Worm (Caenorhabditis elegans) whole organism, L4 larva: ENCODE data around the gene C36E6.8.
A peak's percentile ranks its signal among the peaks of the same experiment; 100 is the strongest.

ENCODE experiments used
- D1046.2 ChIP-seq: fragments of 200-800 bp; sonication (Bioruptor generic); IDR thresholded peaks from 2 replicates; pipeline ENCODE4 v1.3.6; 2022; ENCODE audit warnings: missing genetic modification characterization, missing compliant biosample characterization
- R02D3.7 ChIP-seq: fragments of 150-350 bp; sonication (generic microtip); optimal IDR thresholded peaks from 3 replicates; lab custom pipeline; 2014; ENCODE audit warnings: missing biosample characterization, missing genetic modification characterization
- Y5F2A.4 ChIP-seq: fragments of 200-800 bp; sonication (Bioruptor generic); optimal IDR thresholded peaks from 2 replicates; lab custom pipeline; 2018; ENCODE audit warnings: mild to moderate bottlenecking, missing genetic modification characterization, missing compliant biosample characterization
- ZK337.2 ChIP-seq: fragments of 200-800 bp; sonication (Bioruptor generic); IDR thresholded peaks from 2 replicates; pipeline ENCODE4 v1.3.6; 2022; ENCODE audit warnings: missing genetic modification reagents, missing genetic modification characterization, missing compliant biosample characterization
- aha-1 ChIP-seq: fragments of 150-350 bp; peaks from one replicate; lab custom pipeline; 2014; ENCODE audit warnings: missing biosample characterization, missing genetic modification characterization
- aly-2 ChIP-seq: sonication (generic microtip); optimal IDR thresholded peaks from 2 replicates; lab custom pipeline; 2018; ENCODE audit warnings: missing biosample characterization, missing genetic modification characterization
- ama-1 ChIP-seq: fragments of 150-350 bp; optimal IDR thresholded peaks from 2 replicates; lab custom pipeline; 2014; ENCODE audit warnings: inconsistent platforms, mixed read lengths
- ceh-20 ChIP-seq: fragments of 200-800 bp; sonication (Bioruptor generic); IDR thresholded peaks from 2 replicates; pipeline ENCODE4 v1.3.6; 2022; ENCODE audit warnings: missing genetic modification reagents, missing genetic modification characterization, missing compliant biosample characterization
- ceh-44 ChIP-seq: fragments of 200-800 bp; sonication (Bioruptor generic); IDR thresholded peaks from 2 replicates; pipeline ENCODE4 v1.3.6; 2022; ENCODE audit warnings: missing genetic modification reagents, missing genetic modification characterization, missing compliant biosample characterization
- ces-1 ChIP-seq: fragments of 150-350 bp; sonication (generic microtip); optimal IDR thresholded peaks from 4 replicates; lab custom pipeline; 2014; ENCODE audit warnings: missing biosample characterization, missing genetic modification reagents, missing genetic modification characterization
- dmd-6 ChIP-seq: fragments of 200-800 bp; sonication (Bioruptor generic); IDR thresholded peaks from 2 replicates; pipeline ENCODE4 v1.3.6; 2022; ENCODE audit warnings: missing genetic modification reagents, missing genetic modification characterization, missing compliant biosample characterization
- dpl-1 ChIP-seq: fragments of 150-350 bp; optimal IDR thresholded peaks from 2 replicates; lab custom pipeline; 2014; ENCODE audit warnings: missing biosample characterization, missing genetic modification reagents, missing genetic modification characterization
- dve-1 ChIP-seq: sonication (generic microtip); optimal IDR thresholded peaks from 2 replicates; lab custom pipeline; 2017; ENCODE audit warnings: antibody characterized with exemption, mild to moderate bottlenecking, missing genetic modification characterization, missing compliant biosample characterization; ENCODE audit not compliant: insufficient read depth
- fos-1 ChIP-seq: fragments of 150-350 bp; optimal IDR thresholded peaks from 2 replicates; lab custom pipeline; 2014; ENCODE audit warnings: missing biosample characterization, missing genetic modification characterization
- gei-8 ChIP-seq: fragments of 200-800 bp; sonication (Bioruptor generic); optimal IDR thresholded peaks from 2 replicates; lab custom pipeline; 2018; ENCODE audit warnings: mild to moderate bottlenecking, missing genetic modification characterization, missing compliant biosample characterization
- hlh-11 ChIP-seq: fragments of 200-800 bp; sonication (Bioruptor generic); optimal IDR thresholded peaks from 2 replicates; lab custom pipeline; 2018; ENCODE audit warnings: mild to moderate bottlenecking, missing genetic modification characterization, missing compliant biosample characterization
- hlh-30 ChIP-seq: sonication (generic microtip); optimal IDR thresholded peaks from 2 replicates; lab custom pipeline; 2017; ENCODE audit warnings: antibody characterized with exemption, mild to moderate bottlenecking, missing genetic modification characterization, missing compliant biosample characterization; ENCODE audit not compliant: insufficient read depth
- hmg-1.1 ChIP-seq: fragments of 200-800 bp; sonication (Bioruptor generic); IDR thresholded peaks from 2 replicates; pipeline ENCODE4 v1.3.6; 2022; ENCODE audit warnings: missing genetic modification reagents, missing genetic modification characterization, missing compliant biosample characterization
- lim-7 ChIP-seq: fragments of 200-800 bp; sonication (Bioruptor generic); IDR thresholded peaks from 2 replicates; pipeline ENCODE4 v1.3.6; 2022; ENCODE audit warnings: missing genetic modification characterization, missing compliant biosample characterization
- lin-13 ChIP-seq: fragments of 150-350 bp; optimal IDR thresholded peaks from 2 replicates; lab custom pipeline; 2014; ENCODE audit warnings: missing biosample characterization, missing genetic modification reagents, missing genetic modification characterization
- lin-38 ChIP-seq: fragments of 200-800 bp; sonication (Bioruptor generic); IDR thresholded peaks from 2 replicates; pipeline ENCODE4 v1.3.6; 2022; ENCODE audit warnings: missing genetic modification reagents, missing genetic modification characterization, missing compliant biosample characterization
- lir-3 ChIP-seq: sonication (generic microtip); optimal IDR thresholded peaks from 2 replicates; lab custom pipeline; 2016; ENCODE audit warnings: mild to moderate bottlenecking, missing genetic modification characterization, missing compliant biosample characterization
- lsy-2 ChIP-seq, 2 experiments: fragments of 150-350 bp in 1 of 2; sonication (generic microtip) in 1 of 2; optimal IDR thresholded peaks; 2 replicates each; lab custom pipeline; 2014 to 2017; ENCODE audit warnings: missing biosample characterization in 2 of 2, missing genetic modification characterization in 2 of 2
- mdl-1 ChIP-seq, 2 experiments: fragments of 150-350 bp in 1 of 2; sonication (generic microtip) in 1 of 2; optimal IDR thresholded peaks; 2 replicates each; lab custom pipeline; 2014 to 2017; ENCODE audit warnings: missing biosample characterization in 2 of 2, missing genetic modification characterization in 2 of 2
- mdt-29 ChIP-seq: fragments of 200-800 bp; sonication (Bioruptor generic); IDR thresholded peaks from 2 replicates; pipeline ENCODE4 v1.3.6; 2022; ENCODE audit warnings: missing genetic modification reagents, missing genetic modification characterization, missing compliant biosample characterization
- mep-1 ChIP-seq: fragments of 150-350 bp; sonication (generic microtip); optimal IDR thresholded peaks from 3 replicates; lab custom pipeline; 2014; ENCODE audit warnings: missing biosample characterization, missing genetic modification characterization
- mes-2 ChIP-seq: sonication (generic microtip); optimal IDR thresholded peaks from 2 replicates; lab custom pipeline; 2016; ENCODE audit warnings: missing genotype, mild to moderate bottlenecking, missing genetic modification characterization, missing compliant biosample characterization; ENCODE audit not compliant: poor library complexity, severe bottlenecking
- mxl-3 ChIP-seq: fragments of 200-800 bp; sonication (Bioruptor generic); optimal IDR thresholded peaks from 2 replicates; lab custom pipeline; 2018; ENCODE audit warnings: mild to moderate bottlenecking, missing genetic modification characterization, missing compliant biosample characterization
- nhr-102 ChIP-seq: sonication (generic microtip); optimal IDR thresholded peaks from 2 replicates; lab custom pipeline; 2016; ENCODE audit warnings: mild to moderate bottlenecking, missing genetic modification characterization, moderate library complexity, missing compliant biosample characterization
- nhr-28 ChIP-seq: fragments of 150-350 bp; optimal IDR thresholded peaks from 2 replicates; lab custom pipeline; 2014; ENCODE audit warnings: missing biosample characterization, missing genetic modification characterization
- nhr-42 ChIP-seq: fragments of 200-800 bp; sonication (Bioruptor generic); IDR thresholded peaks from 2 replicates; pipeline ENCODE4 v1.3.6; 2022; ENCODE audit warnings: missing genetic modification characterization, missing compliant biosample characterization
- nhr-48 ChIP-seq: sonication (generic microtip); optimal IDR thresholded peaks from 2 replicates; lab custom pipeline; 2016; ENCODE audit warnings: mild to moderate bottlenecking, missing genetic modification characterization, missing compliant biosample characterization
- nhr-76 ChIP-seq: fragments of 150-350 bp; optimal IDR thresholded peaks from 2 replicates; lab custom pipeline; 2014; ENCODE audit warnings: missing biosample characterization, missing genetic modification characterization
- nhr-77 ChIP-seq: fragments of 150-350 bp; optimal IDR thresholded peaks from 2 replicates; lab custom pipeline; 2014; ENCODE audit warnings: missing biosample characterization, missing genetic modification characterization
- set-16 ChIP-seq: fragments of 200-800 bp; sonication (Bioruptor generic); IDR thresholded peaks from 2 replicates; pipeline ENCODE4 v1.3.6; 2022; ENCODE audit warnings: missing genetic modification reagents, missing genetic modification characterization, missing compliant biosample characterization
- skn-1 ChIP-seq: fragments of 150-350 bp; optimal IDR thresholded peaks from 2 replicates; lab custom pipeline; 2014; ENCODE audit warnings: missing biosample characterization, missing genetic modification characterization
- snpc-4 ChIP-seq: fragments of 150-350 bp; optimal IDR thresholded peaks from 2 replicates; lab custom pipeline; 2014; ENCODE audit warnings: missing biosample characterization, missing genetic modification characterization
- spr-1 ChIP-seq: sonication (generic microtip); optimal IDR thresholded peaks from 2 replicates; lab custom pipeline; 2016; ENCODE audit warnings: mild to moderate bottlenecking, missing genetic modification characterization, missing compliant biosample characterization
- tra-1 ChIP-seq: fragments of 200-800 bp; sonication (Bioruptor generic); IDR thresholded peaks from 2 replicates; pipeline ENCODE4 v1.3.6; 2022; ENCODE audit warnings: missing genetic modification reagents, missing genetic modification characterization, missing compliant biosample characterization
- unc-39 ChIP-seq: sonication (generic microtip); optimal IDR thresholded peaks from 2 replicates; lab custom pipeline; 2017; ENCODE audit warnings: missing biosample characterization, missing genetic modification characterization
- unc-62 ChIP-seq, 3 experiments: fragments of 150-350 bp in 1 of 3; sonication (generic microtip); optimal IDR thresholded peaks in 2 of 3; peaks in 1 of 3; 1 replicate in 1 of 3; 2 replicates in 2 of 3; lab custom pipeline; 2014 to 2017; ENCODE audit warnings: missing biosample characterization in 3 of 3, missing genetic modification characterization in 3 of 3, missing genetic modification reagents in 3 of 3, missing genotype in 1 of 3
- vab-7 ChIP-seq: fragments of 200-800 bp; sonication (Bioruptor generic); IDR thresholded peaks from 2 replicates; pipeline ENCODE4 v1.3.6; 2022; ENCODE audit warnings: missing genetic modification reagents, missing genetic modification characterization, missing compliant biosample characterization
- zfp-2 ChIP-seq: sonication (generic microtip); optimal IDR thresholded peaks from 2 replicates; lab custom pipeline; 2016; ENCODE audit warnings: mild to moderate bottlenecking, missing genetic modification characterization, missing compliant biosample characterization

Gene C36E6.8

ce11 chrX:17421532-17422078 is 16.9 kb upstream of the C36E6.8 start, which contains the start of gene osm-11 (continued):
- TF ChIP-seq snpc-4 (tag; lab: Kevin White, UChicago) = no peak
- no peak for TF ChIP-seq aha-1 (tag; lab: Kevin White, UChicago)

ce11 chrX:17422593-17422992 is 15.9 kb upstream of the C36E6.8 start:
- TF ChIP-seq dmd-6 (GFP tag; lab: Robert Waterston, UW) = no peak
- TF ChIP-seq aly-2 (tag; lab: Kevin White, UChicago) = no peak
- TF ChIP-seq set-16 = no peak
- TF ChIP-seq unc-62 (GFP tag; optimal IDR thresholded peaks at IDR 0.05 in 1 of 2; lab: Kevin White, UChicago) = peak in 1 of 2 experiments; percentile 91
- TF ChIP-seq unc-62 (tag; optimal IDR thresholded peaks at IDR 0.05; lab: Kevin White, UChicago) = no peak
- TF ChIP-seq hlh-11 (tag; lab: Kevin White, UChicago) = peak; percentile 11
- TF ChIP-seq hmg-1.1 (GFP tag; lab: Robert Waterston, UW) = no peak
- TF ChIP-seq dpl-1 = no peak
- TF ChIP-seq fos-1 (tag; lab: Kevin White, UChicago) = no peak
- TF ChIP-seq lim-7 (GFP tag; lab: Robert Waterston, UW) = no peak
- TF ChIP-seq nhr-42 = no peak
- peak; percentile 41 for TF ChIP-seq hlh-30
- no peak for TF ChIP-seq ceh-44 (GFP tag; lab: Robert Waterston, UW)
- TF ChIP-seq lsy-2 (tag; optimal IDR thresholded peaks at IDR 0.05; lab: Kevin White, UChicago) = no peak
- TF ChIP-seq unc-39 = no peak
- no peak for TF ChIP-seq vab-7

- TF ChIP-seq nhr-77 (tag; lab: Kevin White, UChicago) (no peak), nhr-102 (tag; lab: Kevin White, UChicago) (no peak), ama-1 (no peak), ZK337.2 (GFP tag; lab: Robert Waterston, UW) (no peak), mdt-29 (GFP tag; lab: Robert Waterston, UW) (peak; percentile 81), nhr-28 (tag; lab: Kevin White, UChicago) (peak; percentile 41), vab-7 (no peak), spr-1 (tag; lab: Kevin White, UChicago) (no peak), mxl-3 (GFP tag; lab: Kevin White, UChicago) (peak; percentile 52), nhr-76 (tag; lab: Kevin White, UChicago) (no peak), hlh-11 (tag; lab: Kevin White, UChicago) (peak; percentile 41), lim-7 (GFP tag; lab: Robert Waterston, UW) (no peak), mdl-1 (tag; optimal IDR thresholded peaks at IDR 0.05; lab: Kevin White, UChicago) (no peak), gei-8 (GFP tag; lab: Kevin White, UChicago) (no peak), hmg-1.1 (GFP tag; lab: Robert Waterston, UW) (no peak), mep-1 (tag; lab: Kevin White, UChicago) (peak; percentile 9), Y5F2A.4 (GFP tag; lab: Kevin White, UChicago) (no peak), ceh-20 (0 out of 2 replicates have a peak, but pooled peaks have one; percentile 10), snpc-4 (tag; lab: Kevin White, UChicago) (no peak), ces-1 (GFP tag; lab: Kevin White, UChicago) (no peak), skn-1 (tag; lab: Kevin White, UChicago) (no peak), dmd-6 (GFP tag; lab: Robert Waterston, UW) (peak; percentile 38; the same call in 1 of the 2 replicates), lin-13 (no peak), nhr-48 (tag; lab: Kevin White, UChicago) (peak; percentile 56), R02D3.7 (no peak), dve-1 (peak; percentile 4), lir-3 (no peak), aha-1 (tag; lab: Kevin White, UChicago) (peak; percentile 44), unc-62 (GFP tag; optimal IDR thresholded peaks at IDR 0.05 in 1 of 2; lab: Kevin White, UChicago) (no peak), unc-62 (tag; optimal IDR thresholded peaks at IDR 0.05; lab: Kevin White, UChicago) (no peak), tra-1 (GFP tag; lab: Robert Waterston, UW) (0 out of 2 replicates have a peak, but pooled peaks have one; percentile 12), mes-2 (tag; lab: Kevin White, UChicago) (no peak), zfp-2 (no peak), D1046.2 (GFP tag; lab: Robert Waterston, UW) (no peak), hlh-30 (peak; percentile 77), lin-38 (GFP tag; lab: Robert Waterston, UW) (no peak)
Measured at ce11 chrX:17423894-17424594, 14.4 kb upstream of the C36E6.8 start.
